Worm (Caenorhabditis elegans): Measurements from ENCODE around the gene K03B4.2.

K03B4.2 gene

DNA sequence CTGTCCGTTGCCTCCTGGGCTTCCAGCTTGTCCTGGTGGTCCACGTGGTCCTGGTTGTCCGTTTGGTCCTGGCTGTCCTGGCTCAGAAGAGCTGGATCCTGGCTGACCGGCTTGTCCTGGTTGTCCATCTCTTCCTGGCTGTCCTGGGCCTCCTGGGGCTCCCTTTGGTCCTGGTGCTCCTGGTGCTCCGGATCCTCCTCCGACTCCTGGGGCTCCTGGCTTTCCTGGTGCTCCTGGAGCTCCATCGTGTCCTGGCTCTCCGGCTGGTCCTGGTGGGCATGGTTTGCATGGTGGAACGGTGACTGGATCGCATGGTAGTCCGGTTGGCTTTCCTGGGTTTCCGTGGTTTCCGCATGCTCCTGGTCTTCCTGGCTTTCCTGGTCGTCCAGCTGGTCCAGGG lies 34.7 kb upstream of the K03B4.2 start:
- TF ChIP-seq pax-3 (tag; optimal IDR thresholded peaks at IDR 0.05) (no peak), ceh-8 (GFP tag; optimal IDR thresholded peaks at IDR 0.05) (peak; percentile 49), snpc-4 (tag; optimal IDR thresholded peaks at IDR 0.05) (no peak)

DNA sequence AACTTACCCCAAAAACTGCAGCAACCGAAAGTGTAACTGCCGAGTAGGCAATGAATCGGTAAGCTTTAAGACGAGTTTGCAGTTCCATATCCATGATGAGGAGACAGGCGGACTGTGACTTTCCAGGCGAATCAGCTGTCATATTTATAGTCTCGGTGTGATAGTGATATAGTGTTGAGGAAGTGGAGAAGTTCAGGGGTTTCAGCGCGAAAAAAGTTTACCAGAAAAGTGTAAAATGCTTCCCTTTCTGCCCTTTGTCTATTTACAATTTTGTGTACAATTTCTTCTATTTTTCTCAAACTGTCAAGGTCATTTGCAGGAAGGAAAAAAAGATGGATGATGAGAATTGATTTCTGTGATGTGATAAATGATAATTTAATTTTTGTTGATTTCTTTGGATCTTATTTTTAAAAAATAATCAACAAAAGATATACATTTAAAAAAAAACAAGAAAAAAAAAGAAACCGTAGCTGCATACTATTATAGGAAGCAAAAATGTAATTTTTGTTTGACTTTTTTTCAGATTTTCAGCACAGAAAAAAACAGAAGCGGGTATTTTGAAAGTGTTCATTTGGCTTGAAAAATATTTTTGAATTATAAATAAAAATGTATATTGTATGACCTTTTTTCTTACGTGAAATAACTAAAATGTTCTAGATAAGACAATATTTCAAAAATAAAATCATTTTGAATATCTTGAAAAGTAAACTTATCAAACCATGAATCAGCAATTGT lies 33.8 kb upstream of the K03B4.2 start, which contains the start of the genes col-139 and F41F3.1:
Gene col-139 (minus strand): TSS at position 101 of the 735 bp plus-strand sequence.
Gene F41F3.1 (plus strand): TSS at position 685 of the 735 bp plus-strand sequence.
- TF ChIP-seq lsy-2 (tag; optimal IDR thresholded peaks at IDR 0.05) (no peak), tbx-2 (tag; optimal IDR thresholded peaks at IDR 0.05) (no peak), C34B4.2 (tag; optimal IDR thresholded peaks at IDR 0.05) (no peak), blmp-1 (tag; optimal IDR thresholded peaks at IDR 0.05) (no peak), alr-1 (tag; optimal IDR thresholded peaks at IDR 0.05; ENCODE audit: borderline replicate concordance) (no peak)

ce11 chrV:4655175-4655574 lies 32.6 kb upstream of the K03B4.2 start, which contains the start of gene F41F3.9:
Gene F41F3.9, plus strand, starts transcription at chrV:4655475.
- no peak for TF ChIP-seq grh-1 (GFP tag; IDR thresholded peaks at IDR 0.05)
- TF ChIP-seq swsn-7 (tag; optimal IDR thresholded peaks at IDR 0.05), result no peak
- no peak for TF ChIP-seq aha-1 (tag; optimal IDR thresholded peaks at IDR 0.05)
- no peak for TF ChIP-seq ceh-82 (tag; optimal IDR thresholded peaks at IDR 0.05)
- no peak for TF ChIP-seq snu-23 (GFP tag; optimal IDR thresholded peaks at IDR 0.05)
- TF ChIP-seq sox-4 (tag; optimal IDR thresholded peaks at IDR 0.05), result no peak
- no peak for TF ChIP-seq nhr-84 (tag; optimal IDR thresholded peaks at IDR 0.05)
- no peak for TF ChIP-seq dsc-1 (tag; optimal IDR thresholded peaks at IDR 0.05)
- TF ChIP-seq elt-3 (tag; optimal IDR thresholded peaks at IDR 0.05), result no peak
- TF ChIP-seq isw-1 (GFP tag; IDR thresholded peaks at IDR 0.05), result no peak
- TF ChIP-seq fkh-10 (GFP tag; optimal IDR thresholded peaks at IDR 0.05), result no peak
- TF ChIP-seq hlh-17 (GFP tag; optimal IDR thresholded peaks at IDR 0.05; ENCODE audit: borderline replicate concordance), result no peak
- no peak for TF ChIP-seq unc-30 (tag; optimal IDR thresholded peaks at IDR 0.05)
- TF ChIP-seq unc-62 (GFP tag; optimal IDR thresholded peaks at IDR 0.05), result no peak
- no peak for TF ChIP-seq ztf-11 (tag; optimal IDR thresholded peaks at IDR 0.05)
- TF ChIP-seq nhr-71 (tag; optimal IDR thresholded peaks at IDR 0.05), result no peak
- TF ChIP-seq zag-1 (tag; optimal IDR thresholded peaks at IDR 0.05), result no peak
- no peak for TF ChIP-seq nhr-19 (GFP tag; conservative IDR thresholded peaks at IDR 0.05)
- no peak for TF ChIP-seq ets-5 (GFP tag; IDR thresholded peaks at IDR 0.05)
- TF ChIP-seq rnt-1 (tag; optimal IDR thresholded peaks at IDR 0.05), result no peak

DNA sequence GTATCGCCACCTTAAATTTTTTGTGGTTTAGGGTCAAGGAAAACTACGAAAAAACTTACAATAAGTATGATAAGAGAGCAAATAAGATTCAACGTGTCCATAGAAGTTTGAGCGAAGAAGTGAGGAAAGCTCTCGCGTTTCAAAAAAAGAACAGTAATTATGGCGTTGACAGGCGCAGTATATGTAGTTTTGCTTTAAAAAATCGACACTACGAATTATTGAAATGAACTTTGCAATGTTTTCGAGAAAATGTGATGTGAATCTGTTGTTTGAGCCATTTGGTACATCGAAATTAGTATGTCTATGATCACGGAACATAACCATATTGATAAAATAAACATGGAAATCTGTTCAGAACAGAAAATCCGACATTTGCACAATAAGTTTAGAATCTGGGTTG lies 25.4 kb upstream of the K03B4.2 start, which contains the start of gene srx-74:
Gene srx-74 (minus strand): TSS at position 101 of the 400 bp plus-strand sequence.
- TF ChIP-seq nhr-237 (tag; optimal IDR thresholded peaks at IDR 0.05) (no peak), unc-62 (GFP tag; optimal IDR thresholded peaks at IDR 0.05) (no peak), mef-2 (tag; optimal IDR thresholded peaks at IDR 0.05) (no peak), lsy-2 (tag; optimal IDR thresholded peaks at IDR 0.05) (no peak), ztf-4 (tag; optimal IDR thresholded peaks at IDR 0.05) (no peak), tlp-1 (tag; optimal IDR thresholded peaks at IDR 0.05) (no peak), hlh-4 (tag; optimal IDR thresholded peaks at IDR 0.05) (no peak), nhr-76 (tag; optimal IDR thresholded peaks at IDR 0.05) (no peak), mdl-1 (tag; optimal IDR thresholded peaks at IDR 0.05) (no peak)

DNA sequence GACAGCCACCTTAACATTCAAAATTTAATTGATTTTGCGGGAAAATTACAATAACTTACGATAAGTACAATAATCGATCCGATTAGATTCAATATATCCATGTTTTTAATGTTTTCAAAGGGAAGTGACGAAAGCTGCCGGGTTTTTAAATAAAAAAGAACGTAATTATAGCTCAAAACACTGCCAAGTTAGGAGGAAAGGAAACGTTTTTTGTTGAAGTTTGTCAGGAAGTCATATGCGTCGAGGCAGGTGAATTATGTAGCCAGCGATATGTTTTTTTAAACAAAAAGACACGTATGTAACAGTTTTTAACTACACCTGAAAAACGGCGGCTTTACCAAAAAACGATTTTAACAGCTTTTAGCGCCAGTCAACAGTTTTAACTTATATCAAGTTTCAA lies 22.1 kb upstream of the K03B4.2 start, which contains the start of gene srx-73:
Gene srx-73 (minus strand): TSS at position 101 of the 400 bp plus-strand sequence.
- TF ChIP-seq nhr-76 (tag; optimal IDR thresholded peaks at IDR 0.05) (no peak), fkh-8 (tag; optimal IDR thresholded peaks at IDR 0.05) (no peak), hpl-2 (GFP tag; optimal IDR thresholded peaks at IDR 0.05) (no peak), fos-1 (tag; optimal IDR thresholded peaks at IDR 0.05) (no peak), fkh-10 (GFP tag; optimal IDR thresholded peaks at IDR 0.05) (no peak), nhr-90 (tag; optimal IDR thresholded peaks at IDR 0.05; ENCODE audit: poor library complexity) (no peak), nhr-77 (tag; optimal IDR thresholded peaks at IDR 0.05) (no peak), jun-1 (tag; optimal IDR thresholded peaks at IDR 0.05) (no peak), aly-2 (tag; optimal IDR thresholded peaks at IDR 0.05) (no peak)

All from whole organism, L1 larva.